Worm (Caenorhabditis elegans) whole organism, L1 larva: ENCODE measurements around the gene dhgd-1.

Experiments used
- F16B12.6 ChIP-seq: fragments of 150-350 bp; optimal IDR thresholded peaks from 2 replicates; lab custom pipeline; 2014; ENCODE audit warnings: missing biosample characterization, missing genetic modification characterization
- Y116A8C.19 ChIP-seq: sonication (generic microtip); optimal IDR thresholded peaks from 2 replicates; lab custom pipeline; 2016; ENCODE audit warnings: missing compliant biosample characterization, missing genetic modification characterization, borderline replicate concordance
- blmp-1 ChIP-seq: fragments of 150-350 bp; optimal IDR thresholded peaks from 2 replicates; lab custom pipeline; 2014; ENCODE audit warnings: missing biosample characterization, missing genetic modification characterization
- efl-1 ChIP-seq, 4 experiments: fragments of 150-350 bp; optimal IDR thresholded peaks in 3 of 4; peaks in 1 of 4; 1 replicate in 1 of 4; 2 replicates in 3 of 4; lab custom pipeline; 2014; ENCODE audit warnings: missing biosample characterization in 2 of 4, missing genetic modification characterization in 2 of 4, missing genetic modification reagents in 2 of 4
- efl-3 ChIP-seq: fragments of 200-800 bp; sonication (Bioruptor generic); optimal IDR thresholded peaks from 2 replicates; lab custom pipeline; 2018; ENCODE audit warnings: mild to moderate bottlenecking, missing genetic modification characterization, missing compliant biosample characterization
- elt-2 ChIP-seq: sonication (generic microtip); optimal IDR thresholded peaks from 2 replicates; lab custom pipeline; 2016; ENCODE audit warnings: missing genetic modification characterization, mild to moderate bottlenecking, inconsistent platforms, missing compliant biosample characterization, missing genetic modification reagents
- elt-3 ChIP-seq, 6 experiments: fragments of 150-350 bp in 1 of 6; sonication (generic microtip); optimal IDR thresholded peaks; 2 replicates each; lab custom pipeline; 2017 to 2018; ENCODE audit warnings: missing biosample characterization in 6 of 6, missing genetic modification characterization in 6 of 6, inconsistent platforms in 1 of 6
- fos-1 ChIP-seq: fragments of 150-350 bp; optimal IDR thresholded peaks from 2 replicates; lab custom pipeline; 2014; ENCODE audit warnings: missing biosample characterization, missing genetic modification characterization
- grh-1 ChIP-seq: fragments of 200-800 bp; sonication (Bioruptor generic); IDR thresholded peaks from 2 replicates; pipeline ENCODE4 v1.3.6; 2022; ENCODE audit warnings: missing genetic modification reagents, missing genetic modification characterization, missing compliant biosample characterization
- irx-1 ChIP-seq: sonication (generic microtip); optimal IDR thresholded peaks from 2 replicates; lab custom pipeline; 2016; ENCODE audit warnings: missing genetic modification characterization, missing compliant biosample characterization
- lin-13 ChIP-seq: fragments of 150-350 bp; optimal IDR thresholded peaks from 2 replicates; lab custom pipeline; 2014; ENCODE audit warnings: missing biosample characterization, missing genetic modification reagents, missing genetic modification characterization
- lin-14 ChIP-seq: fragments of 200-800 bp; sonication (Bioruptor generic); optimal IDR thresholded peaks from 2 replicates; lab custom pipeline; 2018; ENCODE audit warnings: mild to moderate bottlenecking, missing genetic modification characterization, moderate library complexity, missing compliant biosample characterization
- lin-15B ChIP-seq: fragments of 150-350 bp; sonication (generic microtip); optimal IDR thresholded peaks from 3 replicates; lab custom pipeline; 2014; ENCODE audit warnings: missing biosample characterization, missing genetic modification characterization
- lir-3 ChIP-seq: sonication (generic microtip); optimal IDR thresholded peaks from 2 replicates; lab custom pipeline; 2016; ENCODE audit warnings: mild to moderate bottlenecking, missing genetic modification characterization, moderate library complexity, missing compliant biosample characterization; ENCODE audit not compliant: poor library complexity
- mab-9 ChIP-seq: fragments of 200-800 bp; sonication (Bioruptor generic); IDR thresholded peaks from 2 replicates; pipeline ENCODE4 v1.3.6; 2022; ENCODE audit warnings: missing genetic modification reagents, missing genetic modification characterization, missing compliant biosample characterization
- mef-2 ChIP-seq: fragments of 150-350 bp; optimal IDR thresholded peaks from 2 replicates; lab custom pipeline; 2014; ENCODE audit warnings: missing biosample characterization, missing genetic modification characterization
- mep-1 ChIP-seq: fragments of 150-350 bp; optimal IDR thresholded peaks from 2 replicates; lab custom pipeline; 2014; ENCODE audit warnings: missing biosample characterization, missing genetic modification characterization
- nhr-12 ChIP-seq: sonication (generic microtip); optimal IDR thresholded peaks from 2 replicates; lab custom pipeline; 2017; ENCODE audit warnings: missing biosample characterization, missing genetic modification characterization
- nhr-28 ChIP-seq: fragments of 150-350 bp; optimal IDR thresholded peaks from 2 replicates; lab custom pipeline; 2014; ENCODE audit warnings: missing biosample characterization, missing genetic modification characterization
- nhr-47 ChIP-seq: sonication (generic microtip); optimal IDR thresholded peaks from 2 replicates; lab custom pipeline; 2016; ENCODE audit warnings: mild to moderate bottlenecking, missing genetic modification characterization, moderate library complexity, missing compliant biosample characterization
- nhr-71 ChIP-seq: sonication (generic microtip); optimal IDR thresholded peaks from 2 replicates; lab custom pipeline; 2016; ENCODE audit warnings: mild to moderate bottlenecking, missing genetic modification characterization, moderate library complexity, missing compliant biosample characterization
- nhr-77 ChIP-seq: fragments of 150-350 bp; optimal IDR thresholded peaks from 2 replicates; lab custom pipeline; 2014; ENCODE audit warnings: missing biosample characterization, missing genetic modification characterization
- rnt-1 ChIP-seq: sonication (generic microtip); optimal IDR thresholded peaks from 2 replicates; lab custom pipeline; 2016; ENCODE audit warnings: mild to moderate bottlenecking, missing genetic modification characterization, moderate library complexity, missing compliant biosample characterization
- snu-23 ChIP-seq: sonication (generic microtip); optimal IDR thresholded peaks from 2 replicates; lab custom pipeline; 2016; ENCODE audit warnings: missing genetic modification characterization, missing compliant biosample characterization
- sup-37 ChIP-seq: fragments of 200-800 bp; sonication (Bioruptor generic); optimal IDR thresholded peaks from 2 replicates; lab custom pipeline; 2018; ENCODE audit warnings: mild to moderate bottlenecking, missing genetic modification characterization, missing compliant biosample characterization
- unc-130 ChIP-seq: fragments of 150-350 bp; optimal IDR thresholded peaks from 2 replicates; lab custom pipeline; 2017; ENCODE audit warnings: missing biosample characterization, missing genetic modification characterization, inconsistent platforms
- unc-98 ChIP-seq: fragments of 200-800 bp; sonication (Bioruptor generic); IDR thresholded peaks from 2 replicates; pipeline ENCODE4 v1.3.6; 2022; ENCODE audit warnings: missing genetic modification characterization, missing compliant biosample characterization
- vab-15 ChIP-seq: sonication (generic microtip); optimal IDR thresholded peaks from 2 replicates; lab custom pipeline; 2017; ENCODE audit warnings: missing genotype, mild to moderate bottlenecking, missing genetic modification characterization, missing compliant biosample characterization
- zip-4 ChIP-seq: fragments of 200-800 bp; sonication (Bioruptor generic); optimal IDR thresholded peaks from 2 replicates; lab custom pipeline; 2018; ENCODE audit warnings: mild to moderate bottlenecking, missing genetic modification characterization, moderate library complexity, missing compliant biosample characterization
- ztf-11 ChIP-seq, 2 experiments: sonication (generic microtip); optimal IDR thresholded peaks; 2 replicates each; lab custom pipeline; 2016 to 2017; ENCODE audit warnings: missing genetic modification characterization in 2 of 2, missing biosample characterization in 1 of 2, missing compliant biosample characterization in 1 of 2
- ztf-4 ChIP-seq: fragments of 150-350 bp; optimal IDR thresholded peaks from 2 replicates; lab custom pipeline; 2014; ENCODE audit warnings: missing biosample characterization, missing genetic modification characterization

The dhgd-1 gene

ce11 chrII:11538741-11539140 lies 13.1 kb downstream of the dhgd-1 start, which contains the start of gene Y62F5A.9:
Y62F5A.9 (minus strand) TSS chrII:11538841.
- peak; percentile 9 for TF ChIP-seq snu-23 (GFP tag; lab: Kevin White, UChicago)
- TF ChIP-seq lin-13 = no peak
- no peak for TF ChIP-seq efl-1 (optimal IDR thresholded peaks at IDR 0.05; lab: Kevin White, UChicago)
- peak in 1 of 2 experiments; percentile 45 for TF ChIP-seq efl-1 (GFP tag; optimal IDR thresholded peaks at IDR 0.05 in 1 of 2; lab: Kevin White, UChicago)

- TF ChIP-seq unc-98 (no peak), fos-1 (tag; lab: Kevin White, UChicago) (no peak), mep-1 (tag; lab: Kevin White, UChicago) (no peak), vab-15 (tag; lab: Kevin White, UChicago) (no peak), unc-130 (tag; lab: Kevin White, UChicago) (no peak), irx-1 (no peak), grh-1 (no peak), mef-2 (tag; lab: Kevin White, UChicago) (no peak), F16B12.6 (tag; lab: Kevin White, UChicago) (no peak), sup-37 (no peak), elt-3 (tag; optimal IDR thresholded peaks at IDR 0.05; lab: Kevin White, UChicago) (no peak), Y116A8C.19 (tag; lab: Kevin White, UChicago) (no peak), nhr-47 (tag; lab: Kevin White, UChicago) (no peak)
These were observed 14.3 kb downstream of the dhgd-1 start for ce11 chrII:11537606-11538016.

DNA sequence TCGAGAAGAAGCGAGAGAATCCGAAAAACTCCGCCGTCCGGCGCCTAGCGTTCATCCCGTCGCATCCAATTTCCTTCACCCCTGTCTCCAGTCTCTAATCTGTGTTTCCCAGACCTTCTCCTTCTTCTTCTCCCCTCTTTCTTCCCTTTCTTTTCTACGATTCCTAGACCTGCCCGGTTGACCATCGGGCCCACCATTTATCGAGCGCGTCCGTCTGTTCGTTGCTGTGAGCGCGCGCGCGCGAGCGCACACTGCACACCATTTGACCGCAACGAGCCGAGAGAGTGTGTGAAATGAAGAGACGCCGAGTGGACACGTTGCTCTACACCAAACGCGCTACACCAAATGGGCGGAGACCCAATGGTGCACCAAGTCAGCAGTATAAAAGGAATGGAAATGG lies 14.8 kb downstream of the dhgd-1 start:
- no peak for TF ChIP-seq nhr-12 (tag; lab: Kevin White, UChicago)
- peak; percentile 28 for TF ChIP-seq blmp-1 (tag; lab: Kevin White, UChicago)

ce11 chrII:11536505-11536904 lies 15.4 kb downstream of the dhgd-1 start:
- TF ChIP-seq nhr-47 (tag; lab: Kevin White, UChicago) (no peak), nhr-28 (tag; lab: Kevin White, UChicago) (no peak), nhr-77 (tag; lab: Kevin White, UChicago) (no peak), ztf-4 (tag; lab: Kevin White, UChicago) (no peak), elt-3 (tag; optimal IDR thresholded peaks at IDR 0.05; lab: Kevin White, UChicago) (no peak), rnt-1 (tag; lab: Kevin White, UChicago) (no peak), lin-15B (no peak), lin-14 (GFP tag; lab: Kevin White, UChicago) (no peak), zip-4 (GFP tag; lab: Kevin White, UChicago) (no peak), mab-9 (GFP tag; lab: Robert Waterston, UW) (no peak), elt-2 (tag; lab: Kevin White, UChicago) (no peak), fos-1 (tag; lab: Kevin White, UChicago) (no peak), efl-3 (GFP tag; lab: Kevin White, UChicago) (no peak)

ce11 chrII:11535924-11536323 lies 16.0 kb downstream of the dhgd-1 start:
- TF ChIP-seq efl-1 (optimal IDR thresholded peaks at IDR 0.05; lab: Kevin White, UChicago) = no peak
- peak in 1 of 2 experiments; percentile 82 for TF ChIP-seq efl-1 (GFP tag; optimal IDR thresholded peaks at IDR 0.05 in 1 of 2; lab: Kevin White, UChicago)
- TF ChIP-seq ztf-11 (tag; optimal IDR thresholded peaks at IDR 0.05; lab: Kevin White, UChicago) = no peak

DNA sequence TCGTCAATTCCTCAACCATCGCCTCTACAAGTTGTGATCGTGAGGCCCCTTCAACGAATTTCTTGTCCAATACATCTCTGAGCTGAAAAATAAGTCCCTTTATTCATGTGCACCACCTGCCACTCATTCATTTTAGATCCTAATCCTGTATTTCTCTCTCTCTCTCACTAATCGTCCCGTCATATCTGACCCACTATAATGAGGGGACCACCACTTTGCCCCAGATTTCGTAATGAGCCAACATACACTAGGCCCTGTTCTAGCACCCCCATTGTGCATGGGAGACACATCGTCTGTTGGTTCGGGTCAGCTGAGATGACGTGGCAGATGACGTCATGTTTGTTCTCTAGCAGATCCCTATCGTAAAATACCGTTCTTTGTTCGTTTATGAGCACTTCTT lies 16.5 kb downstream of the dhgd-1 start:
- no peak for TF ChIP-seq nhr-71 (tag; lab: Kevin White, UChicago)
- no peak for TF ChIP-seq mep-1 (tag; lab: Kevin White, UChicago)
- no peak for TF ChIP-seq blmp-1 (tag; lab: Kevin White, UChicago)
- TF ChIP-seq lin-13 = no peak
- no peak for TF ChIP-seq lir-3
- TF ChIP-seq snu-23 (GFP tag; lab: Kevin White, UChicago) = no peak
- no peak for TF ChIP-seq F16B12.6 (tag; lab: Kevin White, UChicago)
